Worm (Caenorhabditis elegans): Measurements from ENCODE around the gene ceh-1.

Gene ceh-1

DNA sequence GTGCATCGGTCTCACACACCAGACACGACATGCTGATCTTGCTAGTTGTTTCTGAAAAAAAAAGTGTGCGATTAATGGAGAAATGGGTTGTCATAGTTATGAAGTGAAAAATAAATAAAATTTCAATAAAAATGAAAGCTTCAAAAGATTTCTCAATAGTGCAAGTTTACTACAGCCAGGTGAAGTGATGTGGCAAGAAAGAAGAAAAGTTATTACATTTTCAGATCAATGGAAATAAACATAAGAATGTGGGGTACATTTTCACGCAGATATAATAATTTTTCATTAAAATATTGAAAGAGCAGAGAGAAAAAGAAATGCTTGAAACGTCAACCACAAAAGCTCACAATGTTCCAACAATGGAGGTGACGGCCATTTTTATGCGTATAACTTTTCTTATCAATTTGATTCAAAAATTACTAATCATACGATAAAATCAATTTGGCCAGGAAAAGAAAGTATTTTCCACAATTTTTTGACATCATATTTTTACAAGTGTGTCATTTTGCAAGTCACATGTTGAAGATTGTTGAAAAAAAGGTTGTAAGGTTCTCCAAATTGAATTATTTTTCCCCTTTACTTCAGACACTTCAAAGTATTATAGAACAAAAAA, 6.4 kb upstream of the ceh-1 start, which contains the start of gene nhr-45:
Gene nhr-45 (minus strand): TSS at position 51 of the 613 bp plus-strand sequence.
- TF ChIP-seq snpc-4 (tag; optimal IDR thresholded peaks at IDR 0.05) (no peak), F16B12.6 (tag; optimal IDR thresholded peaks at IDR 0.05) (no peak), unc-62 (GFP tag; optimal IDR thresholded peaks at IDR 0.05) (no peak), efl-1 (optimal IDR thresholded peaks at IDR 0.05) (no peak), efl-1 (GFP tag; optimal IDR thresholded peaks at IDR 0.05 in 1 of 2) (peak in 1 of 2 experiments; percentile 87), lin-15B (tag; optimal IDR thresholded peaks at IDR 0.05) (no peak), pag-3 (tag; optimal IDR thresholded peaks at IDR 0.05; ENCODE audit: borderline replicate concordance, insufficient read depth) (no peak), nhr-237 (tag; optimal IDR thresholded peaks at IDR 0.05) (no peak), pax-3 (tag; optimal IDR thresholded peaks at IDR 0.05) (no peak), fkh-10 (GFP tag; optimal IDR thresholded peaks at IDR 0.05) (peak; percentile 61), jun-1 (tag; optimal IDR thresholded peaks at IDR 0.05) (no peak), lin-14 (GFP tag; optimal IDR thresholded peaks at IDR 0.05) (peak; percentile 33), nhr-28 (tag; optimal IDR thresholded peaks at IDR 0.05) (no peak)

- no peak for TF ChIP-seq mdl-1 (tag; optimal IDR thresholded peaks at IDR 0.05)
- TF ChIP-seq tlp-1 (tag; optimal IDR thresholded peaks at IDR 0.05) = no peak
- no peak for TF ChIP-seq sptf-1 (tag; optimal IDR thresholded peaks at IDR 0.05)
- TF ChIP-seq lir-3 (tag; optimal IDR thresholded peaks at IDR 0.05; ENCODE audit: poor library complexity) = no peak
- TF ChIP-seq unc-62 (GFP tag; optimal IDR thresholded peaks at IDR 0.05) = no peak
- no peak for TF ChIP-seq ceh-90 (tag; optimal IDR thresholded peaks at IDR 0.05)
- no peak for TF ChIP-seq nhr-85 (tag)
- TF ChIP-seq ceh-88 (GFP tag; IDR thresholded peaks at IDR 0.05) = no peak
- TF ChIP-seq nhr-76 (tag; optimal IDR thresholded peaks at IDR 0.05) = no peak
- no peak for TF ChIP-seq aha-1 (tag; optimal IDR thresholded peaks at IDR 0.05)
- no peak for TF ChIP-seq pax-3 (tag; optimal IDR thresholded peaks at IDR 0.05)
Measured at ce11 chrX:4658706-4659105, 4.7 kb upstream of the ceh-1 start.

- TF ChIP-seq nhr-19 (GFP tag; conservative IDR thresholded peaks at IDR 0.05) (no peak), efl-1 (optimal IDR thresholded peaks at IDR 0.05) (no peak), efl-1 (GFP tag; optimal IDR thresholded peaks at IDR 0.05 in 1 of 2) (peak in 1 of 2 experiments; percentile 92)
Measured at ce11 chrX:4658303-4658702, 4.3 kb upstream of the ceh-1 start.

- TF ChIP-seq irx-1 (tag; optimal IDR thresholded peaks at IDR 0.05) (no peak), pax-3 (tag; optimal IDR thresholded peaks at IDR 0.05) (peak; percentile 52), dsc-1 (tag; optimal IDR thresholded peaks at IDR 0.05) (peak; percentile 83), sox-4 (tag; optimal IDR thresholded peaks at IDR 0.05) (peak; percentile 19)
Measured at ce11 chrX:4657577-4657976, 3.6 kb upstream of the ceh-1 start.

- TF ChIP-seq elt-3 (tag; optimal IDR thresholded peaks at IDR 0.05) (no peak), dsc-1 (tag; optimal IDR thresholded peaks at IDR 0.05) (peak; percentile 93), fkh-4 (tag; optimal IDR thresholded peaks at IDR 0.05; ENCODE audit: borderline replicate concordance) (peak; percentile 51)
Measured at ce11 chrX:4652950-4653349, 1.0 kb downstream of the ceh-1 start.

ce11 chrX:4651428-4651827, 2.5 kb downstream of the ceh-1 start:
- no peak for TF ChIP-seq nhr-19 (GFP tag; conservative IDR thresholded peaks at IDR 0.05)
- no peak for TF ChIP-seq hlh-4 (tag; optimal IDR thresholded peaks at IDR 0.05)
- TF ChIP-seq pag-3 (tag; optimal IDR thresholded peaks at IDR 0.05; ENCODE audit: borderline replicate concordance, insufficient read depth) = no peak

ce11 chrX:4649097-4649496, 4.9 kb downstream of the ceh-1 start, which contains the start of gene ent-5:
Gene ent-5, minus strand, starts transcription at chrX:4649197.
- no peak for TF ChIP-seq mep-1 (tag; optimal IDR thresholded peaks at IDR 0.05)
- TF ChIP-seq nhr-77 (tag; optimal IDR thresholded peaks at IDR 0.05) = no peak
- TF ChIP-seq alr-1 (tag; optimal IDR thresholded peaks at IDR 0.05; ENCODE audit: borderline replicate concordance) = no peak
- no peak for TF ChIP-seq rnt-1 (tag; optimal IDR thresholded peaks at IDR 0.05)
- no peak for TF ChIP-seq nhr-12 (tag; optimal IDR thresholded peaks at IDR 0.05)
- no peak for TF ChIP-seq lin-39 (tag; optimal IDR thresholded peaks at IDR 0.05)
- no peak for TF ChIP-seq sox-4 (tag; optimal IDR thresholded peaks at IDR 0.05)
- TF ChIP-seq nhr-11 (tag; optimal IDR thresholded peaks at IDR 0.05) = no peak
- no peak for TF ChIP-seq vab-15 (tag; optimal IDR thresholded peaks at IDR 0.05)
- no peak for TF ChIP-seq hpl-2 (GFP tag; optimal IDR thresholded peaks at IDR 0.05)
- TF ChIP-seq skn-1 (tag; optimal IDR thresholded peaks at IDR 0.05) = no peak
- no peak for TF ChIP-seq nhr-20 (tag; optimal IDR thresholded peaks at IDR 0.05)
- no peak for TF ChIP-seq lir-3 (tag; optimal IDR thresholded peaks at IDR 0.05; ENCODE audit: poor library complexity)
- TF ChIP-seq zip-4 (GFP tag; optimal IDR thresholded peaks at IDR 0.05) = no peak
- TF ChIP-seq lin-15B (tag; optimal IDR thresholded peaks at IDR 0.05) = no peak

All from whole organism, L1 larva.